Fruit fly (Drosophila melanogaster) whole organism, embryonic: ENCODE measurements around the gene CG8861.

Experiments
- BEAF-32 ChIP-seq: fragments of 200-800 bp; sonication (Bioruptor generic); optimal IDR thresholded peaks from 3 replicates; lab custom pipeline; 2017; ENCODE audit warnings: missing biosample characterization, missing genetic modification characterization, mild to moderate bottlenecking, moderate library complexity, missing genetic modification reagents
- Bdp1 ChIP-seq: fragments of 200-800 bp; sonication (Bioruptor generic); optimal IDR thresholded peaks from 3 replicates; lab custom pipeline; 2016; ENCODE audit warnings: missing biosample characterization, missing genetic modification characterization
- CG10209 ChIP-seq: fragments of 200-800 bp; sonication (Bioruptor generic); optimal IDR thresholded peaks from 3 replicates; lab custom pipeline; 2017; ENCODE audit warnings: missing biosample characterization, mild to moderate bottlenecking, missing genetic modification characterization, missing genetic modification reagents
- CG10366 ChIP-seq: fragments of 200-800 bp; sonication (Bioruptor generic); IDR thresholded peaks from 2 replicates; pipeline ENCODE4 v1.3.6; 2022; ENCODE audit warnings: missing biosample characterization, missing genetic modification characterization
- CG10565 ChIP-seq: fragments of 200-800 bp; sonication (Bioruptor generic); optimal IDR thresholded peaks from 3 replicates; lab custom pipeline; 2016; ENCODE audit warnings: missing biosample characterization, mild to moderate bottlenecking, missing genetic modification characterization
- CG13287 ChIP-seq: fragments of 200-800 bp; sonication (Bioruptor generic); IDR thresholded peaks from 2 replicates; pipeline ENCODE4 v1.3.6; 2022; ENCODE audit warnings: missing biosample characterization, missing genetic modification characterization; ENCODE audit not compliant: partially characterized antibody
- CG13775 ChIP-seq: fragments of 200-800 bp; sonication (Bioruptor generic); optimal IDR thresholded peaks from 3 replicates; lab custom pipeline; 2017; ENCODE audit warnings: missing biosample characterization, mild to moderate bottlenecking, missing genetic modification characterization
- CG2129 ChIP-seq: fragments of 200-800 bp; sonication (Bioruptor generic); IDR thresholded peaks from 2 replicates; pipeline ENCODE4 v1.3.6; 2022; ENCODE audit warnings: missing biosample characterization, missing genetic modification characterization; ENCODE audit not compliant: partially characterized antibody
- CG32532 ChIP-seq: fragments of 200-800 bp; sonication (Bioruptor generic); IDR thresholded peaks from 2 replicates; pipeline ENCODE4 v1.3.6; 2022; ENCODE audit warnings: missing biosample characterization, missing genetic modification characterization
- CG3407 ChIP-seq: fragments of 200-800 bp; sonication (Bioruptor generic); optimal IDR thresholded peaks from 2 replicates; lab custom pipeline; 2018; ENCODE audit warnings: missing biosample characterization, mild to moderate bottlenecking, missing genetic modification characterization
- CG34422 ChIP-seq: fragments of 200-800 bp; sonication (Bioruptor generic); IDR thresholded peaks from 3 replicates; pipeline ENCODE4 v1.3.6; 2022; ENCODE audit warnings: missing biosample characterization, missing genetic modification characterization
- CG4328 ChIP-seq: fragments of 200-800 bp; sonication (Bioruptor generic); optimal IDR thresholded peaks from 3 replicates; lab custom pipeline; 2017; ENCODE audit warnings: missing biosample characterization, missing genetic modification reagents, missing genetic modification characterization
- CG4404 ChIP-seq: fragments of 200-800 bp; sonication (Bioruptor generic); IDR thresholded peaks from 2 replicates; pipeline ENCODE4 v1.3.6; 2022; ENCODE audit warnings: missing biosample characterization, missing genetic modification characterization
- CG4707 ChIP-seq: fragments of 200-800 bp; sonication (Bioruptor generic); optimal IDR thresholded peaks from 2 replicates; lab custom pipeline; 2018; ENCODE audit warnings: missing biosample characterization, mild to moderate bottlenecking, missing genetic modification characterization, moderate library complexity
- CG7928 ChIP-seq: fragments of 200-800 bp; sonication (Bioruptor generic); optimal IDR thresholded peaks from 2 replicates; lab custom pipeline; 2017; ENCODE audit warnings: missing biosample characterization, mild to moderate bottlenecking, missing genetic modification characterization
- CG8765 ChIP-seq: fragments of 200-800 bp; sonication (Bioruptor generic); IDR thresholded peaks from 2 replicates; pipeline ENCODE4 v1.3.6; 2022; ENCODE audit warnings: missing biosample characterization, missing genetic modification characterization
- CG9876 ChIP-seq: fragments of 200-800 bp; sonication (Bioruptor generic); optimal IDR thresholded peaks from 2 replicates; lab custom pipeline; 2016; ENCODE audit warnings: missing biosample characterization, missing genetic modification characterization
- D ChIP-seq, 2 experiments: fragments of 200-800 bp in 1 of 2; fragments of >200 bp in 1 of 2; sonication (Bioruptor generic) in 1 of 2; optimal IDR thresholded peaks; 2 replicates in 1 of 2; 3 replicates in 1 of 2; lab custom pipeline; 2017; ENCODE audit warnings: mild to moderate bottlenecking in 1 of 2, missing biosample characterization in 1 of 2, missing genetic modification characterization in 1 of 2, missing genetic modification reagents in 1 of 2
- Doc2 ChIP-seq: fragments of 200-800 bp; sonication (Bioruptor generic); IDR thresholded peaks from 2 replicates; pipeline ENCODE4 v1.3.6; 2022; ENCODE audit warnings: missing biosample characterization, missing genetic modification characterization
- Fer2 ChIP-seq: fragments of 200-800 bp; sonication (Bioruptor generic); optimal IDR thresholded peaks from 2 replicates; lab custom pipeline; 2018; ENCODE audit warnings: missing biosample characterization, mild to moderate bottlenecking, missing genetic modification characterization, moderate library complexity
- H2.0 ChIP-seq: fragments of 200-800 bp; sonication (Bioruptor generic); IDR thresholded peaks from 2 replicates; pipeline ENCODE4 v1.3.6; 2022; ENCODE audit warnings: missing biosample characterization, missing genetic modification characterization
- Hmx ChIP-seq: fragments of 200-800 bp; sonication (Bioruptor generic); optimal IDR thresholded peaks from 2 replicates; lab custom pipeline; 2016; ENCODE audit warnings: missing biosample characterization, missing genetic modification characterization
- Lhr ChIP-seq: fragments of 200-800 bp; sonication (Bioruptor generic); optimal IDR thresholded peaks from 3 replicates; lab custom pipeline; 2017; ENCODE audit warnings: mild to moderate bottlenecking, missing biosample characterization, missing genetic modification reagents, missing genetic modification characterization
- Lpt ChIP-seq: fragments of >200 bp; optimal IDR thresholded peaks from 2 replicates; lab custom pipeline; 2018; ENCODE audit warnings: missing biosample characterization, missing genetic modification characterization
- MTF-1 ChIP-seq: fragments of 200-800 bp; sonication (Bioruptor generic); optimal IDR thresholded peaks from 2 replicates; lab custom pipeline; 2018; ENCODE audit warnings: missing biosample characterization, mild to moderate bottlenecking, missing genetic modification characterization, borderline replicate concordance
- Mrtf ChIP-seq: fragments of 200-800 bp; sonication (Bioruptor generic); IDR thresholded peaks from 3 replicates; pipeline ENCODE4 v1.3.6; 2022; ENCODE audit warnings: missing biosample characterization, missing genetic modification characterization
- NC2α ChIP-seq: fragments of 200-800 bp; sonication (Bioruptor generic); optimal IDR thresholded peaks from 2 replicates; lab custom pipeline; 2016; ENCODE audit warnings: missing biosample characterization, missing genetic modification characterization
- Opbp ChIP-seq: fragments of 200-800 bp; sonication (Bioruptor generic); IDR thresholded peaks from 3 replicates; pipeline ENCODE4 v1.3.6; 2022; ENCODE audit warnings: missing biosample characterization, missing genetic modification characterization; ENCODE audit not compliant: partially characterized antibody
- Six4 ChIP-seq: fragments of 200-800 bp; sonication (Bioruptor generic); optimal IDR thresholded peaks from 2 replicates; lab custom pipeline; 2016; ENCODE audit warnings: missing biosample characterization, missing genetic modification characterization
- Trl ChIP-seq, 3 experiments: fragments of >200 bp in 2 of 3; fragments of 200-800 bp in 1 of 3; sonication (Bioruptor generic) in 1 of 3; optimal IDR thresholded peaks; 2 replicates in 1 of 3; 3 replicates in 2 of 3; lab custom pipeline; 2016 to 2017; ENCODE audit warnings: missing biosample characterization in 1 of 3, missing genetic modification characterization in 1 of 3
- amos ChIP-seq: fragments of 200-800 bp; sonication (Bioruptor generic); IDR thresholded peaks from 2 replicates; pipeline ENCODE4 v1.3.6; 2022; ENCODE audit warnings: missing biosample characterization, missing genetic modification characterization; ENCODE audit not compliant: partially characterized antibody
- ato ChIP-seq: fragments of 200-800 bp; sonication (Bioruptor generic); IDR thresholded peaks from 2 replicates; pipeline ENCODE4 v1.3.6; 2022; ENCODE audit warnings: missing biosample characterization, missing genetic modification characterization; ENCODE audit not compliant: partially characterized antibody
- bbx ChIP-seq: fragments of 200-800 bp; sonication (Bioruptor generic); IDR thresholded peaks from 2 replicates; pipeline ENCODE4 v1.3.6; 2022; ENCODE audit warnings: missing biosample characterization, missing genetic modification characterization; ENCODE audit not compliant: partially characterized antibody
- btn ChIP-seq: fragments of 200-800 bp; sonication (Bioruptor generic); optimal IDR thresholded peaks from 2 replicates; lab custom pipeline; 2016; ENCODE audit warnings: missing biosample characterization, missing genetic modification characterization
- chif ChIP-seq, 2 experiments: fragments of 200-800 bp; sonication (Bioruptor generic); optimal IDR thresholded peaks; 3 replicates each; lab custom pipeline; 2016; ENCODE audit warnings: missing biosample characterization in 2 of 2, missing genetic modification characterization in 2 of 2
- crp ChIP-seq, 2 experiments: fragments of 200-800 bp; sonication (Bioruptor generic); optimal IDR thresholded peaks; 2 replicates in 1 of 2; 3 replicates in 1 of 2; lab custom pipeline; 2017; ENCODE audit warnings: missing biosample characterization in 2 of 2, missing genetic modification characterization in 2 of 2, mild to moderate bottlenecking in 1 of 2, moderate library complexity in 1 of 2
- dati ChIP-seq: fragments of 200-800 bp; sonication (Bioruptor generic); IDR thresholded peaks from 2 replicates; pipeline ENCODE4 v1.3.6; 2022; ENCODE audit warnings: missing biosample characterization, missing genetic modification characterization
- ems ChIP-seq: fragments of 200-800 bp; sonication (Bioruptor generic); optimal IDR thresholded peaks from 3 replicates; lab custom pipeline; 2016; ENCODE audit warnings: missing biosample characterization, missing genetic modification characterization
- gsb-n ChIP-seq: fragments of 200-800 bp; sonication (Bioruptor generic); optimal IDR thresholded peaks from 3 replicates; lab custom pipeline; 2018; ENCODE audit warnings: missing biosample characterization, mild to moderate bottlenecking, missing genetic modification characterization
- maf-S ChIP-seq: fragments of 200-800 bp; sonication (Bioruptor generic); optimal IDR thresholded peaks from 2 replicates; lab custom pipeline; 2016; ENCODE audit warnings: missing biosample characterization, missing genetic modification characterization
- pros ChIP-seq: fragments of 200-800 bp; sonication (Bioruptor generic); optimal IDR thresholded peaks from 3 replicates; lab custom pipeline; 2019; ENCODE audit warnings: missing biosample characterization, mild to moderate bottlenecking, missing genetic modification characterization, moderate library complexity
- slbo ChIP-seq: fragments of 200-800 bp; sonication (Bioruptor generic); IDR thresholded peaks from 2 replicates; pipeline ENCODE4 v1.3.6; 2022; ENCODE audit warnings: missing biosample characterization, missing genetic modification characterization
- sr ChIP-seq: fragments of 200-800 bp; sonication (Bioruptor generic); IDR thresholded peaks from 3 replicates; pipeline ENCODE4 v1.3.6; 2022; ENCODE audit warnings: missing biosample characterization, missing genetic modification characterization
- tll ChIP-seq, 2 experiments: fragments of 200-800 bp in 1 of 2; fragments of >200 bp in 1 of 2; sonication (Bioruptor generic) in 1 of 2; optimal IDR thresholded peaks; 2 replicates each; lab custom pipeline; 2017 to 2019; ENCODE audit warnings: missing biosample characterization in 2 of 2, missing genetic modification characterization in 2 of 2, mild to moderate bottlenecking in 1 of 2, moderate library complexity in 1 of 2
- toy ChIP-seq: fragments of 200-800 bp; sonication (Bioruptor generic); IDR thresholded peaks from 2 replicates; pipeline ENCODE4 v1.3.6; 2022; ENCODE audit warnings: missing biosample characterization, missing genetic modification characterization
- vvl ChIP-seq: fragments of 200-800 bp; sonication (Bioruptor generic); IDR thresholded peaks from 2 replicates; pipeline ENCODE4 v1.3.6; 2022; ENCODE audit warnings: missing biosample characterization, missing genetic modification characterization

Gene CG8861

DNA sequence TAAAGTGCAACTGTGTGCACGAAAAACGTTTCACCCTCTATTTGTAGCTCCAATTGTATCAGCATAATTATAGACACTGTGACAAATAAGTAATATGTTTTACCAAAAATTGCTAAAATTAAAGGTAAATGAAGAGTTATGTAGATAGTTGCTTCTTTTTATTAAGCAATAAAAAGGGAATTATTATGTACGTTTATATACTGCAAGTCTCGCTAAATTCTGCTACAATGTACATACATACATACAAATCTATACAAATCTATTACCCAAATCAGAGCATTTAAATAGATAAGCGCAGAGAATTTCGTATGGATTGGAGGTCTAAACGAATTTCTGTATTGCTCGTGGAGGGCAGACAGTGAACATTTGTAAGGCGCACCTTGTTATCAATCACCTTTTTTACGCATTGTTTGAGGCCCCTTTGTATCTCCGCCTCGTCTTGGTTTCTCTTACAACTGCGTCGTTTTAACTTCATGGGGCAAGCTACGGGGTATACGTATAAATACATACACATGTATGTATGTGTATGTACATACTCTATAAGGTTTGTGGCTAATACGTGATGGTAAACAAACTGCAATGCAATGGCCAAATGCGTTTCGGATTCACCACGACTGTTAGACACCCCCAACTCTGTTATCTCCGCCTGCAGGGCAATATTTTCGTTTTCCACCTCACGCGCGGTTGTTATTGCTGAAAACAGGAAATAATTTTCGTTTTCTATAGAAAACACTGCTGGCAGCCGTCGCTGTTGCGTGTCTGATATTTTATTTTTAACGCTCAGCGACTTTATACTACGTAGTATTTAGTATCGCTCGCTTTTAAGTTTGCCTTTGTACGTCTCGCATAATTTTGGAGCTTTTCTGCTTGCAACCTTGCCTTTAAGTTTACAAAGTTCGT is 11.1 kb upstream of the CG8861 start (continued):
- no peak for TF ChIP-seq dati (GFP tag; lab: Robert Waterston, UW)
- no peak for TF ChIP-seq toy (GFP tag; lab: Robert Waterston, UW)
- no peak for TF ChIP-seq Lpt (GFP tag; lab: Kevin White, UChicago)
- TF ChIP-seq CG34422 (GFP tag; lab: Robert Waterston, UW): peak; percentile 59; the same call in 1 of the 3 replicates
- TF ChIP-seq Doc2 (GFP tag; lab: Robert Waterston, UW): no peak
- TF ChIP-seq CG3407 (GFP tag; lab: Kevin White, UChicago): peak; percentile 68
- peak; percentile 2 for TF ChIP-seq Hmx (GFP tag; lab: Kevin White, UChicago)
- TF ChIP-seq CG13287 (GFP tag; lab: Robert Waterston, UW): no peak; the same call in 1 of the 2 replicates
- no peak for TF ChIP-seq NC2α (GFP tag; lab: Kevin White, UChicago)
- no peak for TF ChIP-seq crp (GFP tag; optimal IDR thresholded peaks at IDR 0.05; lab: Kevin White, UChicago)
- no peak; the same call in 1 of the 2 replicates for TF ChIP-seq amos (GFP tag; lab: Robert Waterston, UW)
- TF ChIP-seq sr: no peak
- TF ChIP-seq Opbp: no peak
- TF ChIP-seq pros (GFP tag; lab: Kevin White, UChicago): peak; percentile 60
- TF ChIP-seq Trl (optimal IDR thresholded peaks at IDR 0.05; lab: Kevin White, UChicago): no peak
- no peak for TF ChIP-seq Trl (GFP tag; optimal IDR thresholded peaks at IDR 0.05; lab: Kevin White, UChicago)
- peak; percentile 26 for TF ChIP-seq CG4707 (GFP tag; lab: Kevin White, UChicago)
- TF ChIP-seq CG2129 (GFP tag; lab: Robert Waterston, UW): no peak
- no peak for TF ChIP-seq MTF-1 (GFP tag; lab: Kevin White, UChicago)
- TF ChIP-seq Mrtf (GFP tag; lab: Robert Waterston, UW): no peak
- TF ChIP-seq BEAF-32: no peak
- TF ChIP-seq CG10366 (GFP tag; lab: Robert Waterston, UW): 0 out of 2 replicates have a peak, but pooled peaks have one; percentile 32
- TF ChIP-seq Fer2 (tag; lab: Kevin White, UChicago): no peak
- TF ChIP-seq chif (GFP tag; optimal IDR thresholded peaks at IDR 0.05; lab: Kevin White, UChicago): peak in 1 of 2 experiments; percentile 66
- TF ChIP-seq tll (GFP tag; optimal IDR thresholded peaks at IDR 0.05; lab: Kevin White, UChicago): no peak
- TF ChIP-seq CG13775 (GFP tag; lab: Kevin White, UChicago): peak; percentile 57
- peak; percentile 65 for TF ChIP-seq Six4
- TF ChIP-seq btn (GFP tag; lab: Kevin White, UChicago): peak; percentile 40
- peak; percentile 40; the same call in 1 of the 2 replicates for TF ChIP-seq bbx
- no peak for TF ChIP-seq slbo (GFP tag; lab: Robert Waterston, UW)
- no peak for TF ChIP-seq CG10565 (GFP tag; lab: Kevin White, UChicago)
- TF ChIP-seq H2.0: no peak; the same call in 1 of the 2 replicates
- TF ChIP-seq CG8765 (GFP tag; lab: Robert Waterston, UW): no peak
- peak; percentile 69 for TF ChIP-seq CG10209 (GFP tag; lab: Kevin White, UChicago)
- TF ChIP-seq ems (GFP tag; lab: Kevin White, UChicago): peak; percentile 22
- no peak for TF ChIP-seq maf-S (GFP tag; lab: Kevin White, UChicago)
- TF ChIP-seq CG7928 (GFP tag; lab: Kevin White, UChicago): no peak
- peak; percentile 80 for TF ChIP-seq gsb-n (tag; lab: Kevin White, UChicago)
- peak; percentile 5 for TF ChIP-seq CG4328 (GFP tag; lab: Kevin White, UChicago)
- peak; percentile 79 for TF ChIP-seq vvl
- TF ChIP-seq Lhr (GFP tag; lab: Kevin White, UChicago): peak; percentile 40
- TF ChIP-seq ato (GFP tag; lab: Robert Waterston, UW): no peak
- no peak for TF ChIP-seq D (optimal IDR thresholded peaks at IDR 0.05; lab: Kevin White, UChicago)
- peak; percentile 85 for TF ChIP-seq D (GFP tag; optimal IDR thresholded peaks at IDR 0.05; lab: Kevin White, UChicago)
- TF ChIP-seq CG9876 (GFP tag; lab: Kevin White, UChicago): no peak
- no peak for TF ChIP-seq CG4404 (GFP tag; lab: Robert Waterston, UW)
- TF ChIP-seq Bdp1: no peak
- peak; percentile 34; the same call in 1 of the 2 replicates for TF ChIP-seq CG32532
